Fruit fly (Drosophila melanogaster) whole organism, embryonic: ENCODE data around the gene Slob.

ENCODE experiments used
- CG11456 ChIP-seq: fragments of 200-800 bp; sonication (Bioruptor generic); IDR thresholded peaks from 3 replicates; pipeline ENCODE4 v1.3.6; 2022; ENCODE audit warnings: missing biosample characterization, missing genetic modification characterization
- Lpt ChIP-seq: fragments of >200 bp; optimal IDR thresholded peaks from 2 replicates; lab custom pipeline; 2018; ENCODE audit warnings: missing biosample characterization, missing genetic modification characterization
- esg ChIP-seq: fragments of 200-800 bp; sonication (Bioruptor generic); conservative IDR thresholded peaks from 2 replicates; pipeline ENCODE4 v1.3.6; 2022; ENCODE audit warnings: missing biosample characterization, missing genetic modification characterization
- oc ChIP-seq: fragments of 200-800 bp; sonication (Bioruptor generic); optimal IDR thresholded peaks from 2 replicates; lab custom pipeline; 2018; ENCODE audit warnings: missing biosample characterization, mild to moderate bottlenecking, missing genetic modification characterization, moderate library complexity
- psq ChIP-seq: fragments of 200-800 bp; sonication (Bioruptor generic); optimal IDR thresholded peaks from 2 replicates; lab custom pipeline; 2017; ENCODE audit warnings: missing biosample characterization, missing genetic modification characterization

dm6 chr2L:7690961-7691360 lies 16.1 kb upstream of the Slob start, which contains the start of gene CG18585:
- no peak for TF ChIP-seq esg
- TF ChIP-seq CG11456 (GFP tag; lab: Robert Waterston, UW), result no peak
- TF ChIP-seq oc (tag; lab: Kevin White, UChicago), result no peak
- TF ChIP-seq psq, result no peak
- no peak for TF ChIP-seq Lpt
